Worm (Caenorhabditis elegans) whole organism, L3 larva: ENCODE data around the gene srj-14.

Experiments
- R02D3.7 ChIP-seq: fragments of 150-350 bp; optimal IDR thresholded peaks from 2 replicates; lab custom pipeline; 2014; ENCODE audit warnings: missing biosample characterization, missing genetic modification characterization
- ZK546.5 ChIP-seq: sonication (generic microtip); optimal IDR thresholded peaks from 2 replicates; lab custom pipeline; 2017; ENCODE audit warnings: missing biosample characterization, missing genetic modification characterization
- aly-2 ChIP-seq: fragments of 150-350 bp; optimal IDR thresholded peaks from 2 replicates; lab custom pipeline; 2014; ENCODE audit warnings: missing biosample characterization, missing genetic modification characterization
- ama-1 ChIP-seq: fragments of 150-350 bp; optimal IDR thresholded peaks from 2 replicates; lab custom pipeline; 2018
- ceh-28 ChIP-seq: fragments of 150-350 bp; optimal IDR thresholded peaks from 2 replicates; lab custom pipeline; 2014; ENCODE audit warnings: missing biosample characterization, missing genetic modification reagents, missing genetic modification characterization
- ceh-82 ChIP-seq: fragments of 150-350 bp; optimal IDR thresholded peaks from 2 replicates; lab custom pipeline; 2014; ENCODE audit warnings: missing biosample characterization, missing genetic modification characterization
- ceh-9 ChIP-seq: sonication (generic microtip); optimal IDR thresholded peaks from 2 replicates; lab custom pipeline; 2018; ENCODE audit warnings: missing biosample characterization, missing genetic modification characterization
- daf-12 ChIP-seq: fragments of 150-350 bp; optimal IDR thresholded peaks from 2 replicates; lab custom pipeline; 2014; ENCODE audit warnings: missing biosample characterization, missing genetic modification reagents, missing genetic modification characterization
- egl-27 ChIP-seq: sonication (generic microtip); optimal IDR thresholded peaks from 4 replicates; lab custom pipeline; 2017; ENCODE audit warnings: missing biosample characterization, missing genetic modification reagents, missing genetic modification characterization
- egl-5 ChIP-seq: fragments of 150-350 bp; optimal IDR thresholded peaks from 2 replicates; lab custom pipeline; 2017; ENCODE audit warnings: missing biosample characterization, missing genetic modification reagents, missing genetic modification characterization, inconsistent platforms
- elt-1 ChIP-seq: fragments of 150-350 bp; optimal IDR thresholded peaks from 2 replicates; lab custom pipeline; 2014; ENCODE audit warnings: missing biosample characterization, missing genetic modification characterization
- elt-2 ChIP-seq: sonication (generic microtip); optimal IDR thresholded peaks from 2 replicates; lab custom pipeline; 2016; ENCODE audit warnings: missing genetic modification reagents, mild to moderate bottlenecking, missing genetic modification characterization, missing compliant biosample characterization
- elt-3 ChIP-seq, 3 experiments: fragments of 150-350 bp in 1 of 3; sonication (generic microtip) in 2 of 3; optimal IDR thresholded peaks; 2 replicates in 2 of 3; 4 replicates in 1 of 3; lab custom pipeline; 2014 to 2017; ENCODE audit warnings: missing biosample characterization in 3 of 3, missing genetic modification characterization in 3 of 3
- eor-1 ChIP-seq, 2 experiments: fragments of 150-350 bp; optimal IDR thresholded peaks; 2 replicates each; lab custom pipeline; 2014 to 2018; ENCODE audit warnings: missing biosample characterization in 2 of 2, missing genetic modification characterization in 2 of 2
- fkh-10 ChIP-seq: sonication (generic microtip); optimal IDR thresholded peaks from 2 replicates; lab custom pipeline; 2017; ENCODE audit warnings: missing biosample characterization, missing genetic modification reagents, missing genetic modification characterization
- fkh-2 ChIP-seq: fragments of 150-350 bp; optimal IDR thresholded peaks from 2 replicates; lab custom pipeline; 2014; ENCODE audit warnings: missing biosample characterization, missing genetic modification reagents, missing genetic modification characterization
- fos-1 ChIP-seq: fragments of 150-350 bp; optimal IDR thresholded peaks from 2 replicates; lab custom pipeline; 2014; ENCODE audit warnings: missing biosample characterization, missing genetic modification characterization
- hmg-11 ChIP-seq: sonication (generic microtip); optimal IDR thresholded peaks from 2 replicates; lab custom pipeline; 2016; ENCODE audit warnings: missing genetic modification characterization, missing compliant biosample characterization
- jun-1 ChIP-seq: fragments of 150-350 bp; optimal IDR thresholded peaks from 2 replicates; lab custom pipeline; 2014; ENCODE audit warnings: missing biosample characterization, missing genetic modification reagents, missing genetic modification characterization
- lin-39 ChIP-seq: fragments of 150-350 bp; optimal IDR thresholded peaks from 2 replicates; lab custom pipeline; 2018; ENCODE audit warnings: missing biosample characterization, missing genetic modification reagents, missing genetic modification characterization
- lsy-12 ChIP-seq: sonication (generic microtip); optimal IDR thresholded peaks from 2 replicates; lab custom pipeline; 2016; ENCODE audit warnings: mild to moderate bottlenecking, missing genetic modification characterization, missing compliant biosample characterization
- mdl-1 ChIP-seq: fragments of 150-350 bp; optimal IDR thresholded peaks from 2 replicates; lab custom pipeline; 2014; ENCODE audit warnings: missing biosample characterization, missing genetic modification characterization
- mml-1 ChIP-seq: fragments of 150-350 bp; sonication (generic microtip); optimal IDR thresholded peaks from 3 replicates; lab custom pipeline; 2014; ENCODE audit warnings: missing biosample characterization, missing genetic modification characterization
- nfya-1 ChIP-seq: sonication (generic microtip); optimal IDR thresholded peaks from 2 replicates; lab custom pipeline; 2017; ENCODE audit warnings: missing genetic modification characterization, mild to moderate bottlenecking, missing compliant biosample characterization, antibody characterized with exemption, moderate library complexity; ENCODE audit not compliant: insufficient read depth
- nhr-11 ChIP-seq: fragments of 150-350 bp; optimal IDR thresholded peaks from 2 replicates; lab custom pipeline; 2014; ENCODE audit warnings: missing biosample characterization, missing genetic modification characterization
- nhr-12 ChIP-seq: fragments of 150-350 bp; optimal IDR thresholded peaks from 2 replicates; lab custom pipeline; 2014; ENCODE audit warnings: missing biosample characterization, missing genetic modification characterization
- nhr-23 ChIP-seq: fragments of 150-350 bp; optimal IDR thresholded peaks from 2 replicates; lab custom pipeline; 2014; ENCODE audit warnings: missing biosample characterization, missing genetic modification reagents, missing genetic modification characterization
- nhr-237 ChIP-seq: fragments of 150-350 bp; optimal IDR thresholded peaks from 2 replicates; lab custom pipeline; 2014; ENCODE audit warnings: missing biosample characterization, missing genetic modification characterization
- nhr-25 ChIP-seq: sonication (generic microtip); optimal IDR thresholded peaks from 2 replicates; lab custom pipeline; 2017; ENCODE audit warnings: missing biosample characterization, missing genetic modification characterization
- nhr-28 ChIP-seq: fragments of 150-350 bp; optimal IDR thresholded peaks from 2 replicates; lab custom pipeline; 2014; ENCODE audit warnings: missing biosample characterization, missing genetic modification characterization
- nhr-43 ChIP-seq: sonication (generic microtip); optimal IDR thresholded peaks from 2 replicates; lab custom pipeline; 2016; ENCODE audit warnings: mild to moderate bottlenecking, missing genetic modification characterization, missing compliant biosample characterization; ENCODE audit not compliant: poor library complexity, severe bottlenecking
- nhr-67 ChIP-seq: fragments of 150-350 bp; optimal IDR thresholded peaks from 2 replicates; lab custom pipeline; 2014; ENCODE audit warnings: missing biosample characterization, missing genetic modification characterization
- nhr-77 ChIP-seq: fragments of 150-350 bp; optimal IDR thresholded peaks from 2 replicates; lab custom pipeline; 2014; ENCODE audit warnings: missing biosample characterization, missing genetic modification characterization
- pha-4 ChIP-seq: fragments of 150-350 bp; optimal IDR thresholded peaks from 2 replicates; lab custom pipeline; 2014; ENCODE audit warnings: missing biosample characterization, missing genetic modification reagents, missing genetic modification characterization
- pqm-1 ChIP-seq: fragments of 150-350 bp; optimal IDR thresholded peaks from 2 replicates; lab custom pipeline; 2017; ENCODE audit warnings: missing biosample characterization, missing genetic modification characterization, inconsistent platforms
- skn-1 ChIP-seq: fragments of 150-350 bp; optimal IDR thresholded peaks from 2 replicates; lab custom pipeline; 2014; ENCODE audit warnings: missing biosample characterization, missing genetic modification characterization
- snpc-4 ChIP-seq: fragments of 150-350 bp; optimal IDR thresholded peaks from 2 replicates; lab custom pipeline; 2014; ENCODE audit warnings: missing biosample characterization, missing genetic modification characterization
- tbx-2 ChIP-seq: sonication (generic microtip); optimal IDR thresholded peaks from 2 replicates; lab custom pipeline; 2016; ENCODE audit warnings: mild to moderate bottlenecking, missing genetic modification characterization, missing compliant biosample characterization
- unc-39 ChIP-seq: sonication (generic microtip); optimal IDR thresholded peaks from 4 replicates; lab custom pipeline; 2017; ENCODE audit warnings: missing biosample characterization, missing genetic modification characterization
- unc-62 ChIP-seq: fragments of 150-350 bp; sonication (generic microtip); optimal IDR thresholded peaks from 4 replicates; lab custom pipeline; 2014; ENCODE audit warnings: missing biosample characterization, missing genetic modification reagents, missing genetic modification characterization
- zag-1 ChIP-seq: fragments of 150-350 bp; optimal IDR thresholded peaks from 2 replicates; lab custom pipeline; 2014; ENCODE audit warnings: missing biosample characterization, missing genetic modification characterization
- ztf-11 ChIP-seq: fragments of 150-350 bp; optimal IDR thresholded peaks from 2 replicates; lab custom pipeline; 2014; ENCODE audit warnings: missing biosample characterization, missing genetic modification characterization
- ztf-4 ChIP-seq: fragments of 150-350 bp; optimal IDR thresholded peaks from 2 replicates; lab custom pipeline; 2014; ENCODE audit warnings: missing biosample characterization, missing genetic modification characterization

The srj-14 gene

ce11 chrV:7413107-7413774, 43.7 kb downstream of the srj-14 start, which contains the start of gene F18E3.11:
Gene F18E3.11, plus strand, starts transcription at chrV:7413482.
- TF ChIP-seq nhr-237 (tag; lab: Kevin White, UChicago) (no peak), nhr-77 (tag; lab: Kevin White, UChicago) (no peak), nhr-25 (tag; lab: Kevin White, UChicago) (peak; percentile 71), pha-4 (no peak), R02D3.7 (no peak), pqm-1 (tag; lab: Kevin White, UChicago) (no peak), mdl-1 (tag; lab: Kevin White, UChicago) (no peak), hmg-11 (tag; lab: Kevin White, UChicago) (no peak), fkh-2 (no peak), nhr-67 (tag; lab: Kevin White, UChicago) (no peak), egl-27 (tag; lab: Kevin White, UChicago) (no peak), tbx-2 (tag; lab: Kevin White, UChicago) (no peak), ama-1 (peak; percentile 84), ztf-4 (tag; lab: Kevin White, UChicago) (no peak), eor-1 (tag; optimal IDR thresholded peaks at IDR 0.05; lab: Kevin White, UChicago) (no peak), ceh-82 (tag; lab: Kevin White, UChicago) (no peak), nhr-43 (tag; lab: Kevin White, UChicago) (peak; percentile 84), fos-1 (no peak), nhr-12 (tag; lab: Kevin White, UChicago) (no peak), lsy-12 (tag; lab: Kevin White, UChicago) (no peak), ztf-11 (tag; lab: Kevin White, UChicago) (no peak), fkh-10 (GFP tag; lab: Kevin White, UChicago) (no peak), nhr-28 (tag; lab: Kevin White, UChicago) (no peak), unc-39 (tag; lab: Kevin White, UChicago) (no peak), nhr-23 (tag; lab: Kevin White, UChicago) (peak; percentile 71), lin-39 (tag; lab: Kevin White, UChicago) (no peak), unc-62 (GFP tag; lab: Kevin White, UChicago) (no peak), nfya-1 (tag; lab: Kevin White, UChicago) (no peak), ceh-9 (no peak), elt-3 (tag; optimal IDR thresholded peaks at IDR 0.05; lab: Kevin White, UChicago) (peak in 1 of 3 experiments; percentile 23), skn-1 (tag; lab: Kevin White, UChicago) (peak; percentile 71), aly-2 (no peak), jun-1 (tag; lab: Kevin White, UChicago) (no peak), egl-5 (tag; lab: Kevin White, UChicago) (no peak), snpc-4 (tag; lab: Kevin White, UChicago) (no peak), zag-1 (no peak), ceh-28 (tag; lab: Kevin White, UChicago) (no peak)

DNA sequence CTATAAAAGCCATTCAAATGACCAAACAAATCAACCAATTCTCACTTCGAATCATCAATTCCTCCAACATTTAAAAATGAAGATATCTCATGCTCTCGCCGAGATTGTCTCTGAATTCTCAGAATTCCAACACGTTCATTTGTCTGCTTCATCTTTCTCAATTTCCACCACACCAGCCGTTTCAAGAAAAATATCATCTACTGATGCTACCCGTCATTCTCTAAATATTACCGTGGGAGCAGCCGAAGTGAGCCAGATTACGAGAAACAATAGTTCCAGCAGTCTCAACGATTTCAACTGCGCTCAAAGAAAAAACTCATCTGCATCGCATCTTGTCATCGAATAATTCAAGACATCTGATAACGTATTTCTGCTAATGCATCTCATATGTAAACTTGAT, 45.4 kb downstream of the srj-14 start, which contains the start of gene F18E3.12:
TSS of gene F18E3.12 (plus strand) at position 77 of the 400 bp plus-strand sequence.
- no peak for TF ChIP-seq ZK546.5 (tag; lab: Kevin White, UChicago)
- peak; percentile 83 for TF ChIP-seq ama-1

- TF ChIP-seq skn-1 (tag; lab: Kevin White, UChicago) = no peak
- TF ChIP-seq elt-3 (tag; optimal IDR thresholded peaks at IDR 0.05; lab: Kevin White, UChicago) = peak; percentile 33 to 44 (median 38)
- TF ChIP-seq pha-4 = no peak
- TF ChIP-seq nhr-12 (tag; lab: Kevin White, UChicago) = no peak
- peak; percentile 93 for TF ChIP-seq ama-1
- TF ChIP-seq nhr-28 (tag; lab: Kevin White, UChicago) = no peak
- TF ChIP-seq ceh-9 = no peak
- TF ChIP-seq nhr-11 (tag; lab: Kevin White, UChicago) = no peak
- no peak for TF ChIP-seq eor-1 (tag; optimal IDR thresholded peaks at IDR 0.05; lab: Kevin White, UChicago)
- TF ChIP-seq zag-1 = no peak
- TF ChIP-seq nhr-25 (tag; lab: Kevin White, UChicago) = peak; percentile 92
- no peak for TF ChIP-seq fos-1
- TF ChIP-seq mml-1 (tag; lab: Kevin White, UChicago) = no peak
- TF ChIP-seq nhr-237 (tag; lab: Kevin White, UChicago) = no peak
- no peak for TF ChIP-seq ceh-82 (tag; lab: Kevin White, UChicago)
- peak; percentile 7 for TF ChIP-seq lsy-12 (tag; lab: Kevin White, UChicago)
- no peak for TF ChIP-seq nhr-77 (tag; lab: Kevin White, UChicago)
- no peak for TF ChIP-seq ztf-4 (tag; lab: Kevin White, UChicago)
- TF ChIP-seq R02D3.7 = no peak
- TF ChIP-seq ceh-28 (tag; lab: Kevin White, UChicago) = no peak
- no peak for TF ChIP-seq fkh-10 (GFP tag; lab: Kevin White, UChicago)
- no peak for TF ChIP-seq elt-2 (tag; lab: Kevin White, UChicago)
- TF ChIP-seq hmg-11 (tag; lab: Kevin White, UChicago) = no peak
- no peak for TF ChIP-seq nfya-1 (tag; lab: Kevin White, UChicago)
- no peak for TF ChIP-seq snpc-4 (tag; lab: Kevin White, UChicago)
- TF ChIP-seq daf-12 (tag; lab: Kevin White, UChicago) = no peak
- TF ChIP-seq lin-39 (tag; lab: Kevin White, UChicago) = no peak
- peak; percentile 37 for TF ChIP-seq jun-1 (tag; lab: Kevin White, UChicago)
- TF ChIP-seq nhr-23 (tag; lab: Kevin White, UChicago) = peak; percentile 85
- TF ChIP-seq egl-5 (tag; lab: Kevin White, UChicago) = no peak
- no peak for TF ChIP-seq pqm-1 (tag; lab: Kevin White, UChicago)
- peak; percentile 22 for TF ChIP-seq egl-27 (tag; lab: Kevin White, UChicago)
- TF ChIP-seq mdl-1 (tag; lab: Kevin White, UChicago) = no peak
- TF ChIP-seq nhr-67 (tag; lab: Kevin White, UChicago) = no peak
- no peak for TF ChIP-seq elt-1
Measured at ce11 chrV:7415780-7416428, 46.4 kb downstream of the srj-14 start, which contains the start of gene F18E3.13. Gene F18E3.13, plus strand, starts transcription at chrV:7416164.
